Worm (Caenorhabditis elegans) whole organism, dauer: ENCODE measurements around the gene wht-2.

Experiments used
- unc-62 ChIP-seq: sonication (generic microtip); optimal IDR thresholded peaks from 2 replicates; lab custom pipeline; 2017; ENCODE audit warnings: missing biosample characterization, missing genetic modification reagents, missing genetic modification characterization

Gene wht-2

ce11 chrIV:11504416-11504815 lies 34.2 kb downstream of the wht-2 start, which contains the start of gene twk-25:
twk-25 (plus strand) TSS chrIV:11504716.
- no peak for TF ChIP-seq unc-62 (GFP tag; lab: Kevin White, UChicago)

- TF ChIP-seq unc-62 (GFP tag; lab: Kevin White, UChicago): no peak
Measured at ce11 chrIV:11510664-11511063, 40.4 kb downstream of the wht-2 start, which contains the start of gene M04B2.6. M04B2.6 (minus strand) TSS chrIV:11510764.

- TF ChIP-seq unc-62 (GFP tag; lab: Kevin White, UChicago): no peak
Measured at ce11 chrIV:11520960-11521359, 50.7 kb downstream of the wht-2 start, which contains the start of the genes M04B2.4 and gfl-1. M04B2.4 (minus strand) TSS chrIV:11521031. gfl-1 (plus strand) TSS chrIV:11521290.

ce11 chrIV:11522225-11522952 lies 52.2 kb downstream of the wht-2 start:
- no peak for TF ChIP-seq unc-62 (GFP tag; lab: Kevin White, UChicago)
